Worm (Caenorhabditis elegans) whole organism, L2 larva: Measurements from ENCODE around the gene T05A7.11.

ENCODE experiments used
- F13H6.1 ChIP-seq: sonication (generic microtip); optimal IDR thresholded peaks from 2 replicates; lab custom pipeline; 2016; ENCODE audit warnings: missing genetic modification characterization, missing compliant biosample characterization
- Y55F3AM.14 ChIP-seq: fragments of 200-800 bp; sonication (Bioruptor generic); optimal IDR thresholded peaks from 2 replicates; lab custom pipeline; 2018; ENCODE audit warnings: mild to moderate bottlenecking, missing genetic modification characterization, missing compliant biosample characterization
- ZK546.5 ChIP-seq: sonication (generic microtip); optimal IDR thresholded peaks from 2 replicates; lab custom pipeline; 2017; ENCODE audit warnings: missing biosample characterization, missing genetic modification characterization
- aly-2 ChIP-seq: fragments of 150-350 bp; optimal IDR thresholded peaks from 2 replicates; lab custom pipeline; 2014; ENCODE audit warnings: missing biosample characterization, missing genetic modification characterization
- ama-1 ChIP-seq: fragments of 150-350 bp; optimal IDR thresholded peaks from 2 replicates; lab custom pipeline; 2018; ENCODE audit warnings: inconsistent platforms
- crh-2 ChIP-seq: sonication (generic microtip); optimal IDR thresholded peaks from 2 replicates; lab custom pipeline; 2017; ENCODE audit warnings: missing biosample characterization, missing genetic modification characterization
- dmd-4 ChIP-seq: sonication (generic microtip); optimal IDR thresholded peaks from 2 replicates; lab custom pipeline; 2017; ENCODE audit warnings: missing biosample characterization, missing genetic modification characterization
- egl-27 ChIP-seq: sonication (generic microtip); optimal IDR thresholded peaks from 3 replicates; lab custom pipeline; 2017; ENCODE audit warnings: missing biosample characterization, missing genetic modification reagents, missing genetic modification characterization
- elt-1 ChIP-seq: fragments of 150-350 bp; optimal IDR thresholded peaks from 2 replicates; lab custom pipeline; 2014; ENCODE audit warnings: missing biosample characterization, missing genetic modification characterization
- gmeb-1 ChIP-seq: fragments of 150-350 bp; optimal IDR thresholded peaks from 2 replicates; lab custom pipeline; 2014; ENCODE audit warnings: missing biosample characterization, missing genetic modification characterization
- lin-11 ChIP-seq: fragments of 150-350 bp; sonication (generic microtip); optimal IDR thresholded peaks from 2 replicates; lab custom pipeline; 2014; ENCODE audit warnings: missing biosample characterization, missing genetic modification characterization, inconsistent platforms, mixed read lengths
- lin-13 ChIP-seq: fragments of 150-350 bp; optimal IDR thresholded peaks from 2 replicates; lab custom pipeline; 2014; ENCODE audit warnings: missing biosample characterization, missing genetic modification reagents, missing genetic modification characterization
- lin-39 ChIP-seq: fragments of 150-350 bp; optimal IDR thresholded peaks from 2 replicates; lab custom pipeline; 2014; ENCODE audit warnings: missing biosample characterization, missing genetic modification reagents, missing genetic modification characterization
- lsy-2 ChIP-seq, 2 experiments: fragments of 150-350 bp in 1 of 2; sonication (generic microtip) in 1 of 2; optimal IDR thresholded peaks; 2 replicates each; lab custom pipeline; 2014 to 2017; ENCODE audit warnings: missing biosample characterization in 2 of 2, missing genetic modification characterization in 2 of 2
- mbf-1 ChIP-seq: sonication (generic microtip); optimal IDR thresholded peaks from 2 replicates; lab custom pipeline; 2017; ENCODE audit warnings: missing biosample characterization, missing genetic modification characterization
- mdl-1 ChIP-seq, 2 experiments: fragments of 150-350 bp in 1 of 2; sonication (generic microtip) in 1 of 2; optimal IDR thresholded peaks; 2 replicates each; lab custom pipeline; 2017; ENCODE audit warnings: missing biosample characterization in 2 of 2, missing genetic modification characterization in 2 of 2
- nhr-10 ChIP-seq: sonication (generic microtip); optimal IDR thresholded peaks from 2 replicates; lab custom pipeline; 2017; ENCODE audit warnings: missing biosample characterization, missing genetic modification characterization
- nhr-11 ChIP-seq: fragments of 150-350 bp; optimal IDR thresholded peaks from 2 replicates; lab custom pipeline; 2014; ENCODE audit warnings: missing biosample characterization, missing genetic modification characterization
- nhr-12 ChIP-seq: fragments of 150-350 bp; optimal IDR thresholded peaks from 2 replicates; lab custom pipeline; 2014; ENCODE audit warnings: missing biosample characterization, missing genetic modification characterization
- nhr-129 ChIP-seq: fragments of 150-350 bp; optimal IDR thresholded peaks from 2 replicates; lab custom pipeline; 2014; ENCODE audit warnings: missing biosample characterization, missing genetic modification characterization
- nhr-21 ChIP-seq: fragments of 150-350 bp; optimal IDR thresholded peaks from 2 replicates; lab custom pipeline; 2014; ENCODE audit warnings: missing biosample characterization, missing genetic modification characterization
- nhr-23 ChIP-seq: fragments of 150-350 bp; optimal IDR thresholded peaks from 2 replicates; lab custom pipeline; 2014; ENCODE audit warnings: missing biosample characterization, missing genetic modification reagents, missing genetic modification characterization
- nhr-6 ChIP-seq: fragments of 150-350 bp; optimal IDR thresholded peaks from 2 replicates; lab custom pipeline; 2014; ENCODE audit warnings: missing biosample characterization, missing genetic modification characterization
- nhr-77 ChIP-seq: fragments of 150-350 bp; optimal IDR thresholded peaks from 2 replicates; lab custom pipeline; 2014; ENCODE audit warnings: missing biosample characterization, missing genetic modification characterization
- peb-1 ChIP-seq: fragments of 150-350 bp; optimal IDR thresholded peaks from 2 replicates; lab custom pipeline; 2014; ENCODE audit warnings: missing biosample characterization, missing genetic modification characterization
- sem-4 ChIP-seq: fragments of 150-350 bp; optimal IDR thresholded peaks from 2 replicates; lab custom pipeline; 2014; ENCODE audit warnings: missing biosample characterization, missing genetic modification reagents, missing genetic modification characterization
- snpc-4 ChIP-seq: fragments of 150-350 bp; optimal IDR thresholded peaks from 2 replicates; lab custom pipeline; 2014; ENCODE audit warnings: missing biosample characterization, missing genetic modification characterization
- unc-55 ChIP-seq: fragments of 150-350 bp; sonication (generic microtip); optimal IDR thresholded peaks from 3 replicates; lab custom pipeline; 2014; ENCODE audit warnings: missing biosample characterization, missing genetic modification reagents, missing genetic modification characterization
- unc-62 ChIP-seq: fragments of 150-350 bp; optimal IDR thresholded peaks from 2 replicates; lab custom pipeline; 2014; ENCODE audit warnings: missing biosample characterization, missing genetic modification reagents, missing genetic modification characterization
- zag-1 ChIP-seq: fragments of 150-350 bp; optimal IDR thresholded peaks from 2 replicates; lab custom pipeline; 2014; ENCODE audit warnings: missing biosample characterization, missing genetic modification characterization
- ztf-1 ChIP-seq: fragments of 200-800 bp; sonication (Bioruptor generic); conservative IDR thresholded peaks from 2 replicates; pipeline ENCODE4 v1.3.6; 2022; ENCODE audit warnings: missing genetic modification characterization, missing compliant biosample characterization
- ztf-11 ChIP-seq: sonication (generic microtip); optimal IDR thresholded peaks from 2 replicates; lab custom pipeline; 2017; ENCODE audit warnings: missing biosample characterization, missing genetic modification characterization
- ztf-4 ChIP-seq: fragments of 150-350 bp; optimal IDR thresholded peaks from 2 replicates; lab custom pipeline; 2014; ENCODE audit warnings: missing biosample characterization, missing genetic modification characterization

The T05A7.11 gene

DNA sequence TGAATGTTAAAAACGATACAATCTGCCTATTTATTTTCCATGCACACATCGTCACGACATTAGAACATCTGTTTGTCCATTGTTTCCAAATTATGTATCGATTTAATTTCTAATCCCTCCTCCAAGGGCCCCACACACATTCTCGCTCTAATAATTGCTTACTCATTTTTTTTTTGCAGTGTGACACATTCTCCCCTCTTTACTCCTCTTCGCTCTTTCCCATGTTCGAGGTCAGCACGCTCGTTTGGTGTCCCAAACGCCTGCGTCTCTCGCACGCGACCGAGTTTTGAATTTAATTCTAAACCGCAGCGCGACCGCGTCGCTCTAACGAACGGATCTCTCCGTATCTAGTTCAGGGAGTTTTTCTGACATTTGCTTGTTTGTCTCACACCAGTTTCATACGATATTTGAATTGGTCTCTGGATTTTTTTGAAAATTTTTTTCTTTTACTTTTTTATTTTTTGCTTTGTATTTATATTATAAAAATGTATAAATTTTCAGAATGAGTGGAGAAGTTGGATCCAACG is 7.4 kb upstream of the T05A7.11 start, which contains the start of the genes clec-140 and hmg-11 (continued):
- TF ChIP-seq ztf-11 (no peak), nhr-6 (no peak), mdl-1 (tag; optimal IDR thresholded peaks at IDR 0.05; lab: Kevin White, UChicago) (peak; percentile 50 to 60), peb-1 (tag; lab: Kevin White, UChicago) (no peak), aly-2 (tag; lab: Kevin White, UChicago) (no peak), unc-62 (GFP tag; lab: Kevin White, UChicago) (no peak), unc-55 (GFP tag; lab: Kevin White, UChicago) (peak; percentile 53), snpc-4 (peak; percentile 11), nhr-129 (tag; lab: Kevin White, UChicago) (peak; percentile 68), lin-13 (no peak), crh-2 (tag; lab: Kevin White, UChicago) (no peak)
- TF ChIP-seq, all 48 proteins: peak for 9

DNA sequence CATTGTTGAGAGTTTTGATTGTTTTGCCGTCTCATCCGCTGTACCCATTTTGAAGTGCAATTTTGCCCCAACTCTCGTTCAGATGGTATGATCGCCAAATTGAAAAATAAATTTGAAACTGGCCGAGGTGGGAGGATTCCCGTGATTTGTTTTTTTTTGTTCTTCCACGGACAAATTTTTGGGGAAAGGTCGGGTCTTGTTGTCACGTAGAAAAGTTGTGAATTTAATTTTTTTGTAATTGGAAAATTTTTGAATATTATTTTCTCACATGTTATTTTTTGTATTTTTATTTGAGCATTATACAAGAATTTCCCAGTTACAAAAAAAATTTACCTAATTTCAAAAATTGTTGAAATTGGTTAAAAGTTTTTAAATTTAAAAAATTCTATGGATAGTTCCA is 6.4 kb upstream of the T05A7.11 start, which contains the start of gene T05A7.6:
Gene T05A7.6, minus strand, starts transcription at position 101 of the 400 bp plus-strand sequence.
- no peak for TF ChIP-seq nhr-77 (tag; lab: Kevin White, UChicago)
- TF ChIP-seq unc-55 (GFP tag; lab: Kevin White, UChicago): no peak
- no peak for TF ChIP-seq snpc-4
- TF ChIP-seq egl-27 (tag; lab: Kevin White, UChicago): no peak
- TF ChIP-seq mbf-1 (tag; lab: Kevin White, UChicago): no peak
- TF ChIP-seq lin-11: no peak
- no peak for TF ChIP-seq nhr-10
- TF ChIP-seq nhr-12 (tag; lab: Kevin White, UChicago): no peak

DNA sequence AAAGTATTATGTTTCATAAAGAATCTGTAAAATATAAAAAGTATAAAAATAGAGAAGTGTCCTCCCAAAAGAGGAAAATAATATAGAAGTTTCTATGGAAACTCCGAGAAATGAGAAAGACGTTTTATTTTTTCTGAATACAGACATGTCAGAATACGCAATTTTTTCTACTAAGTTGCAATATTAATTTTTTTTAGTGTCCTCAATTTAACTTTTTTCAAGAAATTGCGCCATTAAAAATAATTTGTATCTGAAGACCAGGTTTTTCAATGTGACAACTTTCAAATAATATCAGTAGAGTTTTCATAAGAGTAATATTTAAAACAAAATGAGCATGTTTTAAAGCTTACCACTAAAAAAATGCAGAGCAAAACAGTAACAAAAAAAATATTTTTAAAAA is 2.3 kb upstream of the T05A7.11 start, which contains the start of gene fut-5:
Gene fut-5, minus strand, starts transcription at position 101 of the 400 bp plus-strand sequence.
- no peak for TF ChIP-seq aly-2 (tag; lab: Kevin White, UChicago)
- no peak for TF ChIP-seq nhr-129 (tag; lab: Kevin White, UChicago)
- no peak for TF ChIP-seq ama-1 (lab: Kevin White, UChicago)
- no peak for TF ChIP-seq snpc-4
- no peak for TF ChIP-seq ZK546.5 (tag; lab: Kevin White, UChicago)

DNA sequence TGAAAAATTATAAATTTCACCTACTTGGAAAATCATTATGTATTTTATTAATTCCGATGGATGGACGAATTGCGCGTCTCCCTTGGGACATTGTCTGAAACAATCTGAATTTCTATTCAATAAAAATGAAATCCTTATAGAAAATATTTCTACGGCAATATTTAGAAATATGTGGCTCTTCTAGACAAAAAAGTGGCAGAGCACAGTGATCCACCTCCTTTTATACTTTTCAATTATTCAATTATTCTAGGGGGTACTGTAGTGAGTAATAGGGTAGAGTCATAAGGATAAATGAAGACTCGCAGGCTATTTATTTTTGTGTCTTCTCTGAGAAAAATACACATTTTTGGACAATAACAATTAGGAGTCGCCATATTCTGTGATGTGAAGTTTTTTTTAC is 2.1 kb downstream of the T05A7.11 start, which contains the start of gene T05A7.12:
Gene T05A7.12, minus strand, starts transcription at position 101 of the 400 bp plus-strand sequence.
- TF ChIP-seq nhr-21 (no peak), egl-27 (tag; lab: Kevin White, UChicago) (no peak)

DNA sequence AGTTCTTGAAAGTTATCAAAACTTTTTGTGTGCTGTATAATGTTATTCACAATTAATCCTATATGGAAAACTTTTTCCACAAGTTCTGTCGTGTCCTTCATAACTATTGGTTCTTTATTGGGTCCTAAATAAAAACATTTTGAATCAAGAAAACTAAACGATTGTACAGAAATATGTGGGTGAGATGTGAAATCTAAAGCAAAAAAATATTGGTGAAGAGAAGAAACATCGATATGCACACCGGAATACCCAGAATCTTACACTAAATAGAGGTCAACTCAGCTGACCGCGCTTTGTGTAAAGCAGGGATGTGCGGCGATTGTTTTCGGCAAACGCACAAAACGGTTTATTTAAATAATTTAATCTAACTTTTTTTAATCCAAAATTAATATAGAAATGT is 4.0 kb downstream of the T05A7.11 start, which contains the start of gene T05A7.13:
Gene T05A7.13, minus strand, starts transcription at position 101 of the 400 bp plus-strand sequence.
- TF ChIP-seq lin-39 (no peak), ZK546.5 (tag; lab: Kevin White, UChicago) (no peak), nhr-23 (tag; lab: Kevin White, UChicago) (no peak), ztf-1 (GFP tag; lab: Robert Waterston, UW) (no peak), unc-55 (GFP tag; lab: Kevin White, UChicago) (no peak), Y55F3AM.14 (no peak), unc-62 (GFP tag; lab: Kevin White, UChicago) (no peak), lsy-2 (tag; optimal IDR thresholded peaks at IDR 0.05; lab: Kevin White, UChicago) (no peak), nhr-21 (no peak), zag-1 (tag; lab: Kevin White, UChicago) (no peak), gmeb-1 (tag; lab: Kevin White, UChicago) (no peak), nhr-77 (tag; lab: Kevin White, UChicago) (no peak), ama-1 (lab: Kevin White, UChicago) (no peak), nhr-129 (tag; lab: Kevin White, UChicago) (no peak), F13H6.1 (tag; lab: Kevin White, UChicago) (no peak), nhr-11 (tag; lab: Kevin White, UChicago) (no peak)

DNA sequence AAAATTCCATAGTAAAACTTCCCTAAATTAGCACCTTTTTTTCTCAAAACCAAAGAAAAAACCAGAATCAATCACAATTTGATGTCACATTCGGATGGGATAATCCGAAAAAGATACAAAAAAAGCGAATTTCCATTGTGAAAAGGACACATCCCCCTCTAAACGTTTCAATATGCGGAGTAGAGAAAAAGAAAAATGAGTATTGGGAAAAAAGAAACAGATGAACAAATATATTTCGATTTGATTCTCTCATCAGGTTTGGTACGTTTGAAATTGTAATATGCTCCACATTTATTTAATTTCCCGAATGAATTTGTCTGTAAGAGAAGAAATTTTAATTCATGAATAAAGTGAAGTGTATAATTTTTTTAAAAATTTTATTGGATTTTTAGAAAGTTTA is 7.0 kb downstream of the T05A7.11 start:
- TF ChIP-seq ama-1 (lab: Kevin White, UChicago) (no peak), elt-1 (tag; lab: Kevin White, UChicago) (no peak), snpc-4 (no peak), zag-1 (tag; lab: Kevin White, UChicago) (no peak), sem-4 (tag; lab: Kevin White, UChicago) (no peak), dmd-4 (tag; lab: Kevin White, UChicago) (no peak), ztf-4 (tag; lab: Kevin White, UChicago) (no peak), nhr-10 (no peak), ztf-11 (no peak), nhr-11 (tag; lab: Kevin White, UChicago) (no peak), nhr-6 (no peak), aly-2 (tag; lab: Kevin White, UChicago) (no peak), peb-1 (tag; lab: Kevin White, UChicago) (no peak), crh-2 (tag; lab: Kevin White, UChicago) (no peak), nhr-12 (tag; lab: Kevin White, UChicago) (no peak)
